Worm (Caenorhabditis elegans): Measurements from ENCODE around the gene C06E7.4.

C06E7.4 gene

DNA sequence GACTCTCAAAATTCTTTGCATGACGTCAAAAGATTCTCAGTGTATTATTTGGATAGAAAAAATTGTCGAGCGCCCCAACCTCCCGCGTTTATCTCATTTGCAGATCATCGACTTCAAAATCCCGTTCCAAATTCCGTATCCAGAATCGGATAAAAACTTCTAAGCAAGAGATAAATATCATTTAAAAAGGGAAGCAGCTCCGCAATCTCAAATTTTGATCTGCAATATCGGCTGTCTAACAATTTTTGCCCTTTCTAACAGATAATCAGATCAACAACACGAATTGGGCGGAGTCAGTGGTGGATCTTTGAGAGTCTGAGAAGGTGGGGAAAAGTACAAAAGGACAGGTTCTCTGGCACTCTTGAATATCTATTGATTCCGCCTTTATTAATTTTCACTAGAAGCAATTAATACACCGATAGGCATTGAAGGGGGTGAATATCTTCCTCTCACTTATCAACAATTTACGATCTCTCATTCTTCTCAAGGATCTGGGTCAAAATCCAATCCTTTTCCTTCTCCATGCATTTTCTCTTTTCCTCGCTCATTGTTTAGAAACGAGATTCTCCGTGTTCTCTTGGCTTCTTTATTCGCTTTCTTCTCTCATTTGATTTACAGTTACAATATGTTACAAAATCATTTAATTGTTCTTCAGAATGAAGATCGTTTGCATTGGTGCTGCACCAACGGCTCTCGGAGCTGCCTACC, 25.6 kb upstream of the C06E7.4 start, which contains the start of gene glf-1:
Gene glf-1, plus strand, starts transcription at position 656 of the 708 bp plus-strand sequence.
- no peak for TF ChIP-seq tra-4 (tag; optimal IDR thresholded peaks at IDR 0.05)
- no peak for TF ChIP-seq F13C5.2 (tag; optimal IDR thresholded peaks at IDR 0.05)
- no peak for TF ChIP-seq tbx-37 (GFP tag; conservative IDR thresholded peaks at IDR 0.05)
- no peak for TF ChIP-seq pes-1 (GFP tag; IDR thresholded peaks at IDR 0.05)
- TF ChIP-seq flt-1 (GFP tag; IDR thresholded peaks at IDR 0.05) = no peak

DNA sequence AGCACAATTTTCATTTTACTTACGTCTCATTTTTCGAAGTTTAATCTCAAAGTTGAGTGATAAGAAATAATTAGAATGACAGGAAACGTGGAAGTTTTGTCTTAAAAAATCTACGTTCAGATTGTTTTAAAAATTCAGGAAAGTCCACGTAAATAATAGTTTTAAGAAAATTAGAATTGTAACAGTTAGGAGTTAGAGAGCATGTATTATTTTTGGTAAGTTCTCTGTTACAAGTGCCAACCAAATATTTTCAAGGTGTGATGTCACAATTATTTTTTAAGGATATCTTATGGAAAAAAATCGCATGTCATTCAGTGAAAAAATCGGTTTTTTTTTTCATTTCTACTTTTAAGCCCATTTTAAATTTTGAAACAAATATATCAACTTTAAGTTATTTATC, 24.7 kb upstream of the C06E7.4 start, which contains the start of gene H04M03.11:
Gene H04M03.11, minus strand, starts transcription at position 101 of the 400 bp plus-strand sequence.
- TF ChIP-seq hnd-1 (tag; optimal IDR thresholded peaks at IDR 0.05) = no peak
- TF ChIP-seq B0310.2 (tag; optimal IDR thresholded peaks at IDR 0.05) = no peak
- no peak for TF ChIP-seq hmbx-1 (tag; optimal IDR thresholded peaks at IDR 0.05)
- TF ChIP-seq ama-1 (optimal IDR thresholded peaks at IDR 0.05) = no peak
- no peak for TF ChIP-seq flt-1 (GFP tag; IDR thresholded peaks at IDR 0.05)
- TF ChIP-seq sea-1 (GFP tag; conservative IDR thresholded peaks at IDR 0.05) = no peak
- TF ChIP-seq tbx-37 (GFP tag; conservative IDR thresholded peaks at IDR 0.05) = no peak
- no peak for TF ChIP-seq F13C5.2 (tag; optimal IDR thresholded peaks at IDR 0.05)
- TF ChIP-seq scrt-1 (GFP tag; IDR thresholded peaks at IDR 0.05) = no peak
- no peak for TF ChIP-seq ets-7 (tag; optimal IDR thresholded peaks at IDR 0.05)
- no peak for TF ChIP-seq tra-4 (tag; optimal IDR thresholded peaks at IDR 0.05)

ce11 chrIV:5879853-5880252, 20.1 kb upstream of the C06E7.4 start, which contains the start of gene srv-22:
TSS of gene srv-22 (minus strand) at chrIV:5879953.
- TF ChIP-seq tbx-11 (GFP tag; IDR thresholded peaks at IDR 0.05) = no peak

DNA sequence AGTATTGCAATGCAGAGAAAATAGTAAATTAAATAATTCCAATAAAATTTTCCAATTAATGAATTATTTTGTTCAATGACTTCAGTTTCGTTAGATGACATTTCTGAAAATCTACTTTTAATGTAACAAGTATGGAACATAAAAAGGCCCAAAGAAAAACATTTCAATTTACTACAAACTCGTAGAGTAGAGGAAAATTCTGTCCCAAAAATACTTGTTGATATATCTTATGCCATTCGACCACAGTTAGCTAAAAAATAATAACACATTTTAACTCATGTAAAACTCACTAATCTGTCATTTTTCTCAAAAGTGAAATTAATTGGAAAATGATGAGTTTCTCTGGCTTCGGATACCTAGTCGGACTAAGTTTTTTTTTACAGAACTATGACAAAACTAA, 17.5 kb upstream of the C06E7.4 start, which contains the start of gene srv-21:
Gene srv-21, minus strand, starts transcription at position 101 of the 400 bp plus-strand sequence.
- TF ChIP-seq F13C5.2 (tag; optimal IDR thresholded peaks at IDR 0.05) = no peak
- no peak for TF ChIP-seq hnd-1 (tag; optimal IDR thresholded peaks at IDR 0.05)
- TF ChIP-seq hmg-4 (GFP tag; optimal IDR thresholded peaks at IDR 0.05) = no peak
- no peak for TF ChIP-seq ama-1 (optimal IDR thresholded peaks at IDR 0.05)

- TF ChIP-seq pes-1 (GFP tag; IDR thresholded peaks at IDR 0.05) (no peak), sea-1 (GFP tag; conservative IDR thresholded peaks at IDR 0.05) (no peak), ceh-36 (tag; optimal IDR thresholded peaks at IDR 0.05) (no peak), F13C5.2 (tag; optimal IDR thresholded peaks at IDR 0.05) (no peak)
These were observed 14.0 kb upstream of the C06E7.4 start, which contains the start of gene srv-19 for ce11 chrIV:5873825-5874224. TSS of gene srv-19 (minus strand) at chrIV:5873925.

- TF ChIP-seq F13C5.2 (tag; optimal IDR thresholded peaks at IDR 0.05) (no peak), sea-1 (GFP tag; conservative IDR thresholded peaks at IDR 0.05) (no peak)
These were observed 10.3 kb upstream of the C06E7.4 start, which contains the start of gene srv-17 for ce11 chrIV:5870072-5870471. TSS of gene srv-17 (minus strand) at chrIV:5870172.

- no peak for TF ChIP-seq flt-1 (GFP tag; IDR thresholded peaks at IDR 0.05)
- TF ChIP-seq ceh-36 (tag; optimal IDR thresholded peaks at IDR 0.05) = no peak
- TF ChIP-seq ceh-13 (GFP tag; optimal IDR thresholded peaks at IDR 0.05) = no peak
- no peak for TF ChIP-seq hnd-1 (tag; optimal IDR thresholded peaks at IDR 0.05)
- TF ChIP-seq tbx-37 (GFP tag; conservative IDR thresholded peaks at IDR 0.05) = no peak
- TF ChIP-seq scrt-1 (GFP tag; IDR thresholded peaks at IDR 0.05) = no peak
These were observed 9.6 kb upstream of the C06E7.4 start for ce11 chrIV:5869354-5869753.

DNA sequence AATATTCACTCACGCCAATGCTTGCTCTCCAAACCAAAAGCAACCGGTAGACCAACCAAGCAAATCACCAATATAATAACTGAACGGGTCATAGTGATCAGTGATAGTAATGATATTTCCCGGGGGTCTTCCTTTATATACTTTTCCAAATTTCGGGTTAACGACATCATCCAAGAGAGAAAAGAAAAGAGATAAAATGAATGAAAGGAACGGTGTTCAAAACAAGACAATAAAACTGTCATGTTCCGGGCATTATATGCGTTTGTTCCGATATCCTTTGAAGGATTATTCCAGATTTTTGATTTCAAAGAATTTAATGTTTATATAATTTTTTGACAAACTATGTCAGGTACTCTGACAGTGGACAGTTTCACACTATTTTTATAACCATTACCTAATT, 7.4 kb upstream of the C06E7.4 start, which contains the start of gene C06E7.88:
Gene C06E7.88, minus strand, starts transcription at position 101 of the 400 bp plus-strand sequence.
- TF ChIP-seq aly-1 (tag; optimal IDR thresholded peaks at IDR 0.05) (no peak), hmg-4 (GFP tag; optimal IDR thresholded peaks at IDR 0.05) (no peak), sea-1 (GFP tag; conservative IDR thresholded peaks at IDR 0.05) (no peak), hmbx-1 (tag; optimal IDR thresholded peaks at IDR 0.05) (no peak), ets-7 (tag; optimal IDR thresholded peaks at IDR 0.05) (no peak), ama-1 (optimal IDR thresholded peaks at IDR 0.05) (no peak), B0310.2 (tag; optimal IDR thresholded peaks at IDR 0.05) (no peak), hnd-1 (tag; optimal IDR thresholded peaks at IDR 0.05) (no peak), tbx-11 (GFP tag; IDR thresholded peaks at IDR 0.05) (no peak), ceh-36 (tag; optimal IDR thresholded peaks at IDR 0.05) (no peak), tra-4 (tag; optimal IDR thresholded peaks at IDR 0.05) (no peak), tbx-37 (GFP tag; conservative IDR thresholded peaks at IDR 0.05) (no peak), F13C5.2 (tag; optimal IDR thresholded peaks at IDR 0.05) (no peak), ceh-13 (GFP tag; optimal IDR thresholded peaks at IDR 0.05) (no peak), scrt-1 (GFP tag; IDR thresholded peaks at IDR 0.05) (no peak)

ce11 chrIV:5865818-5866217, 6.0 kb upstream of the C06E7.4 start, which contains the start of gene spe-27:
TSS of gene spe-27 (minus strand) at chrIV:5865918.
- TF ChIP-seq ceh-36 (tag; optimal IDR thresholded peaks at IDR 0.05) (no peak), hnd-1 (tag; optimal IDR thresholded peaks at IDR 0.05) (no peak), ama-1 (optimal IDR thresholded peaks at IDR 0.05) (no peak), flt-1 (GFP tag; IDR thresholded peaks at IDR 0.05) (no peak), tbx-37 (GFP tag; conservative IDR thresholded peaks at IDR 0.05) (no peak), ceh-13 (GFP tag; optimal IDR thresholded peaks at IDR 0.05) (no peak), tra-4 (tag; optimal IDR thresholded peaks at IDR 0.05) (no peak), aly-1 (tag; optimal IDR thresholded peaks at IDR 0.05) (no peak), pes-1 (GFP tag; IDR thresholded peaks at IDR 0.05) (no peak), hmbx-1 (tag; optimal IDR thresholded peaks at IDR 0.05) (no peak)

Measured in whole organism, early embryonic.